Worm (Caenorhabditis elegans) whole organism, L4 larva: ENCODE measurements around the gene F58E6.13.

Source experiments
- F26F4.8 ChIP-seq: fragments of 200-800 bp; sonication (Bioruptor generic); conservative IDR thresholded peaks from 2 replicates; pipeline ENCODE4 v1.3.6; 2022; ENCODE audit warnings: missing genetic modification characterization, missing compliant biosample characterization
- F37D6.2 ChIP-seq: sonication (generic microtip); optimal IDR thresholded peaks from 2 replicates; lab custom pipeline; 2016; ENCODE audit warnings: mild to moderate bottlenecking, missing genetic modification characterization, missing compliant biosample characterization
- F44E2.7 ChIP-seq: fragments of 200-800 bp; sonication (Bioruptor generic); IDR thresholded peaks from 2 replicates; pipeline ENCODE4 v2.1.2; 2022; ENCODE audit warnings: missing genetic modification characterization, missing compliant biosample characterization
- R02D3.7 ChIP-seq: fragments of 150-350 bp; sonication (generic microtip); optimal IDR thresholded peaks from 3 replicates; lab custom pipeline; 2014; ENCODE audit warnings: missing biosample characterization, missing genetic modification characterization
- Y105C5A.15 ChIP-seq: fragments of 200-800 bp; sonication (Bioruptor generic); IDR thresholded peaks from 2 replicates; pipeline ENCODE4 v1.3.6; 2022; ENCODE audit warnings: missing genetic modification characterization, missing compliant biosample characterization
- Y48G9A.11 ChIP-seq: fragments of 200-800 bp; sonication (Bioruptor generic); IDR thresholded peaks from 2 replicates; pipeline ENCODE4 v1.3.6; 2022; ENCODE audit warnings: missing genetic modification reagents, missing genetic modification characterization, missing compliant biosample characterization
- Y5F2A.4 ChIP-seq: fragments of 200-800 bp; sonication (Bioruptor generic); optimal IDR thresholded peaks from 2 replicates; lab custom pipeline; 2018; ENCODE audit warnings: mild to moderate bottlenecking, missing genetic modification characterization, missing compliant biosample characterization
- Y75B8A.6 ChIP-seq: fragments of 200-800 bp; sonication (Bioruptor generic); IDR thresholded peaks from 2 replicates; pipeline ENCODE4 v1.3.6; 2022; ENCODE audit warnings: missing genetic modification reagents, missing genetic modification characterization, missing compliant biosample characterization
- ZK546.5 ChIP-seq, 2 experiments: sonication (generic microtip); optimal IDR thresholded peaks; 2 replicates each; lab custom pipeline; 2017; ENCODE audit warnings: missing biosample characterization in 2 of 2, missing genetic modification characterization in 2 of 2
- aha-1 ChIP-seq: fragments of 150-350 bp; peaks from one replicate; lab custom pipeline; 2014; ENCODE audit warnings: missing biosample characterization, missing genetic modification characterization
- ceh-20 ChIP-seq: fragments of 200-800 bp; sonication (Bioruptor generic); IDR thresholded peaks from 2 replicates; pipeline ENCODE4 v1.3.6; 2022; ENCODE audit warnings: missing genetic modification reagents, missing genetic modification characterization, missing compliant biosample characterization
- ceh-44 ChIP-seq: fragments of 200-800 bp; sonication (Bioruptor generic); IDR thresholded peaks from 2 replicates; pipeline ENCODE4 v1.3.6; 2022; ENCODE audit warnings: missing genetic modification reagents, missing genetic modification characterization, missing compliant biosample characterization
- ceh-62 ChIP-seq: sonication (generic microtip); optimal IDR thresholded peaks from 2 replicates; lab custom pipeline; 2017; ENCODE audit warnings: missing biosample characterization, missing genetic modification characterization
- ceh-82 ChIP-seq: sonication (generic microtip); optimal IDR thresholded peaks from 2 replicates; lab custom pipeline; 2017; ENCODE audit warnings: missing biosample characterization, missing genetic modification characterization
- ctbp-1 ChIP-seq: fragments of 200-800 bp; sonication (Bioruptor generic); IDR thresholded peaks from 2 replicates; pipeline ENCODE4 v1.3.6; 2022; ENCODE audit warnings: missing genetic modification reagents, missing genetic modification characterization, missing compliant biosample characterization
- daf-16 ChIP-seq, 3 experiments: sonication (generic microtip); optimal IDR thresholded peaks; 2 replicates each; lab custom pipeline; 2016 to 2017; ENCODE audit warnings: missing genetic modification characterization in 3 of 3, missing genetic modification reagents in 3 of 3, mild to moderate bottlenecking in 2 of 3, missing compliant biosample characterization in 2 of 3, missing biosample characterization in 1 of 3, moderate library complexity in 1 of 3
- dmd-6 ChIP-seq: fragments of 200-800 bp; sonication (Bioruptor generic); IDR thresholded peaks from 2 replicates; pipeline ENCODE4 v1.3.6; 2022; ENCODE audit warnings: missing genetic modification reagents, missing genetic modification characterization, missing compliant biosample characterization
- dmd-9 ChIP-seq: fragments of 200-800 bp; sonication (Bioruptor generic); IDR thresholded peaks from 2 replicates; pipeline ENCODE4 v1.3.6; 2022; ENCODE audit warnings: missing genetic modification reagents, missing genetic modification characterization, missing compliant biosample characterization
- duxl-1 ChIP-seq: sonication (generic microtip); optimal IDR thresholded peaks from 2 replicates; lab custom pipeline; 2016; ENCODE audit warnings: mild to moderate bottlenecking, missing genetic modification characterization, moderate library complexity, missing compliant biosample characterization; ENCODE audit not compliant: poor library complexity
- dve-1 ChIP-seq: sonication (generic microtip); optimal IDR thresholded peaks from 2 replicates; lab custom pipeline; 2017; ENCODE audit warnings: antibody characterized with exemption, mild to moderate bottlenecking, missing genetic modification characterization, missing compliant biosample characterization; ENCODE audit not compliant: insufficient read depth
- fos-1 ChIP-seq: fragments of 150-350 bp; optimal IDR thresholded peaks from 2 replicates; lab custom pipeline; 2014; ENCODE audit warnings: missing biosample characterization, missing genetic modification characterization
- gei-8 ChIP-seq: fragments of 200-800 bp; sonication (Bioruptor generic); optimal IDR thresholded peaks from 2 replicates; lab custom pipeline; 2018; ENCODE audit warnings: mild to moderate bottlenecking, missing genetic modification characterization, missing compliant biosample characterization
- hif-1 ChIP-seq, 2 experiments: sonication (generic microtip); optimal IDR thresholded peaks; 2 replicates each; lab custom pipeline; 2016 to 2017; ENCODE audit warnings: missing compliant biosample characterization in 2 of 2, missing genetic modification characterization in 2 of 2, missing genetic modification reagents in 2 of 2, missing genotype in 2 of 2, mild to moderate bottlenecking in 1 of 2
- hlh-11 ChIP-seq: fragments of 200-800 bp; sonication (Bioruptor generic); optimal IDR thresholded peaks from 2 replicates; lab custom pipeline; 2018; ENCODE audit warnings: mild to moderate bottlenecking, missing genetic modification characterization, missing compliant biosample characterization
- hlh-30 ChIP-seq: sonication (generic microtip); optimal IDR thresholded peaks from 2 replicates; lab custom pipeline; 2017; ENCODE audit warnings: antibody characterized with exemption, mild to moderate bottlenecking, missing genetic modification characterization, missing compliant biosample characterization; ENCODE audit not compliant: insufficient read depth
- hmg-1.1 ChIP-seq: fragments of 200-800 bp; sonication (Bioruptor generic); IDR thresholded peaks from 2 replicates; pipeline ENCODE4 v1.3.6; 2022; ENCODE audit warnings: missing genetic modification reagents, missing genetic modification characterization, missing compliant biosample characterization
- lim-7 ChIP-seq: fragments of 200-800 bp; sonication (Bioruptor generic); IDR thresholded peaks from 2 replicates; pipeline ENCODE4 v1.3.6; 2022; ENCODE audit warnings: missing genetic modification characterization, missing compliant biosample characterization
- lin-13 ChIP-seq: fragments of 150-350 bp; optimal IDR thresholded peaks from 2 replicates; lab custom pipeline; 2014; ENCODE audit warnings: missing biosample characterization, missing genetic modification reagents, missing genetic modification characterization
- lin-39 ChIP-seq: fragments of 150-350 bp; optimal IDR thresholded peaks from 2 replicates; lab custom pipeline; 2014; ENCODE audit warnings: missing biosample characterization, missing genetic modification reagents, missing genetic modification characterization
- lir-3 ChIP-seq: sonication (generic microtip); optimal IDR thresholded peaks from 2 replicates; lab custom pipeline; 2016; ENCODE audit warnings: mild to moderate bottlenecking, missing genetic modification characterization, missing compliant biosample characterization
- lsy-2 ChIP-seq, 2 experiments: fragments of 150-350 bp in 1 of 2; sonication (generic microtip) in 1 of 2; optimal IDR thresholded peaks; 2 replicates each; lab custom pipeline; 2014 to 2017; ENCODE audit warnings: missing biosample characterization in 2 of 2, missing genetic modification characterization in 2 of 2
- madf-5 ChIP-seq, 2 experiments: fragments of 200-800 bp; sonication (Bioruptor generic); IDR thresholded peaks; 2 replicates each; pipeline ENCODE4 v1.3.6; 2022; ENCODE audit warnings: missing compliant biosample characterization in 2 of 2, missing genetic modification characterization in 2 of 2
- madf-9 ChIP-seq: fragments of 200-800 bp; sonication (Bioruptor generic); conservative IDR thresholded peaks from 2 replicates; pipeline ENCODE4 v1.3.6; 2022; ENCODE audit warnings: missing genetic modification reagents, missing genetic modification characterization, missing compliant biosample characterization
- mdl-1 ChIP-seq, 2 experiments: fragments of 150-350 bp in 1 of 2; sonication (generic microtip) in 1 of 2; optimal IDR thresholded peaks; 2 replicates each; lab custom pipeline; 2014 to 2017; ENCODE audit warnings: missing biosample characterization in 2 of 2, missing genetic modification characterization in 2 of 2
- mes-2 ChIP-seq: sonication (generic microtip); optimal IDR thresholded peaks from 2 replicates; lab custom pipeline; 2016; ENCODE audit warnings: missing genotype, mild to moderate bottlenecking, missing genetic modification characterization, missing compliant biosample characterization; ENCODE audit not compliant: poor library complexity, severe bottlenecking
- mxl-3 ChIP-seq: fragments of 200-800 bp; sonication (Bioruptor generic); optimal IDR thresholded peaks from 2 replicates; lab custom pipeline; 2018; ENCODE audit warnings: mild to moderate bottlenecking, missing genetic modification characterization, missing compliant biosample characterization
- nhr-102 ChIP-seq: sonication (generic microtip); optimal IDR thresholded peaks from 2 replicates; lab custom pipeline; 2016; ENCODE audit warnings: mild to moderate bottlenecking, missing genetic modification characterization, moderate library complexity, missing compliant biosample characterization
- nhr-25 ChIP-seq: sonication (generic microtip); optimal IDR thresholded peaks from 2 replicates; lab custom pipeline; 2017; ENCODE audit warnings: missing genetic modification characterization, mild to moderate bottlenecking, missing compliant biosample characterization, antibody characterized with exemption, moderate library complexity, borderline replicate concordance; ENCODE audit not compliant: insufficient read depth
- nhr-28 ChIP-seq: fragments of 150-350 bp; optimal IDR thresholded peaks from 2 replicates; lab custom pipeline; 2014; ENCODE audit warnings: missing biosample characterization, missing genetic modification characterization
- nhr-48 ChIP-seq: sonication (generic microtip); optimal IDR thresholded peaks from 2 replicates; lab custom pipeline; 2016; ENCODE audit warnings: mild to moderate bottlenecking, missing genetic modification characterization, missing compliant biosample characterization
- nhr-76 ChIP-seq: fragments of 150-350 bp; optimal IDR thresholded peaks from 2 replicates; lab custom pipeline; 2014; ENCODE audit warnings: missing biosample characterization, missing genetic modification characterization
- set-16 ChIP-seq: fragments of 200-800 bp; sonication (Bioruptor generic); IDR thresholded peaks from 2 replicates; pipeline ENCODE4 v1.3.6; 2022; ENCODE audit warnings: missing genetic modification reagents, missing genetic modification characterization, missing compliant biosample characterization
- skn-1 ChIP-seq: fragments of 150-350 bp; optimal IDR thresholded peaks from 2 replicates; lab custom pipeline; 2014; ENCODE audit warnings: missing biosample characterization, missing genetic modification characterization
- spr-1 ChIP-seq: sonication (generic microtip); optimal IDR thresholded peaks from 2 replicates; lab custom pipeline; 2016; ENCODE audit warnings: mild to moderate bottlenecking, missing genetic modification characterization, missing compliant biosample characterization
- tra-1 ChIP-seq: fragments of 200-800 bp; sonication (Bioruptor generic); IDR thresholded peaks from 2 replicates; pipeline ENCODE4 v1.3.6; 2022; ENCODE audit warnings: missing genetic modification reagents, missing genetic modification characterization, missing compliant biosample characterization
- zfp-3 ChIP-seq: fragments of 200-800 bp; sonication (Bioruptor generic); conservative IDR thresholded peaks from 2 replicates; pipeline ENCODE4 v1.3.6; 2022; ENCODE audit warnings: missing genetic modification reagents, missing genetic modification characterization, missing compliant biosample characterization
- ztf-11 ChIP-seq: fragments of 150-350 bp; optimal IDR thresholded peaks from 2 replicates; lab custom pipeline; 2014; ENCODE audit warnings: missing biosample characterization, missing genetic modification characterization
- ztf-7 ChIP-seq: fragments of 150-350 bp; optimal IDR thresholded peaks from 2 replicates; lab custom pipeline; 2014; ENCODE audit warnings: missing biosample characterization, missing genetic modification characterization

Gene F58E6.13

ce11 chrV:9733920-9734454 is 11.0 kb upstream of the F58E6.13 start, which contains the start of gene cal-7 (continued):
- TF ChIP-seq set-16 (GFP tag; lab: Robert Waterston, UW) (no peak), aha-1 (tag; lab: Kevin White, UChicago) (peak; percentile 0), Y75B8A.6 (GFP tag; lab: Robert Waterston, UW) (no peak), ZK546.5 (tag; optimal IDR thresholded peaks at IDR 0.05; lab: Kevin White, UChicago) (no peak), dve-1 (peak; percentile 43), lin-39 (tag; lab: Kevin White, UChicago) (no peak), hlh-11 (tag; lab: Kevin White, UChicago) (no peak), Y5F2A.4 (GFP tag; lab: Kevin White, UChicago) (peak; percentile 15), F37D6.2 (tag; lab: Kevin White, UChicago) (no peak), nhr-25 (no peak), lim-7 (GFP tag; lab: Robert Waterston, UW) (no peak), mes-2 (no peak), ctbp-1 (GFP tag; lab: Robert Waterston, UW) (no peak), zfp-3 (0 out of 2 replicates have a peak, but pooled peaks have one; percentile 42), nhr-76 (tag; lab: Kevin White, UChicago) (no peak), dmd-9 (GFP tag; lab: Robert Waterston, UW) (no peak), duxl-1 (tag; lab: Kevin White, UChicago) (no peak), hif-1 (tag; optimal IDR thresholded peaks at IDR 0.05; lab: Kevin White, UChicago) (no peak), nhr-102 (tag; lab: Kevin White, UChicago) (peak; percentile 48), mdl-1 (tag; optimal IDR thresholded peaks at IDR 0.05; lab: Kevin White, UChicago) (no peak), skn-1 (tag; lab: Kevin White, UChicago) (no peak), dmd-6 (GFP tag; lab: Robert Waterston, UW) (no peak), ceh-20 (GFP tag; lab: Robert Waterston, UW) (no peak), R02D3.7 (tag; lab: Kevin White, UChicago) (no peak), lin-13 (GFP tag; lab: Kevin White, UChicago) (no peak), Y105C5A.15 (no peak), Y48G9A.11 (GFP tag; lab: Robert Waterston, UW) (no peak; the same call in 1 of the 2 replicates)

DNA sequence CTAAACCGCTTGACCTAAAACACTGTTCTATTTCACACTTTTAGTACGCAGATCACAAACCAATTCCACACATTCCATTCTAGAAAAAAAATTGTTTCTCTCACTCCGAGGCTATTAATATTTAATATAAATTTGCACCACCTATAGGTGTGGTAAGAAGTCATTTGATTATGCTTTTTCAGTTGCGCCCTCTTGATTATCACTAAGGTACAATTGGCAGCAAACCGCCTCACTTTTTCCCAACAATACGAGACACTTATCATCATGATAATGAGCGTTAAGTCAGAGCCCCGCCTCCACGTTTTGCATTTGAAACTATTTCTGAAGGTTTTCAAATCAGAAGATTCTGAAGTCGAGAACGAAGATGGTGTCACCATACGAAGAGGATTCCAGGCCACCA is 7.7 kb upstream of the F58E6.13 start, which contains the start of gene aqp-4:
TSS of gene aqp-4 (plus strand) at position 270 of the 400 bp plus-strand sequence.
- no peak for TF ChIP-seq nhr-48 (tag; lab: Kevin White, UChicago)
- no peak for TF ChIP-seq ceh-62
- no peak for TF ChIP-seq hmg-1.1 (GFP tag; lab: Robert Waterston, UW)
- TF ChIP-seq nhr-25 = no peak
- no peak for TF ChIP-seq Y5F2A.4 (GFP tag; lab: Kevin White, UChicago)
- TF ChIP-seq lin-39 (tag; lab: Kevin White, UChicago) = no peak
- peak; percentile 6 for TF ChIP-seq hlh-30 (tag; lab: Kevin White, UChicago)
- TF ChIP-seq fos-1 = no peak
- TF ChIP-seq set-16 (GFP tag; lab: Robert Waterston, UW) = no peak
- TF ChIP-seq F44E2.7 (GFP tag; lab: Robert Waterston, UW) = no peak
- TF ChIP-seq ceh-44 (GFP tag; lab: Robert Waterston, UW) = no peak
- no peak for TF ChIP-seq ceh-82 (tag; lab: Kevin White, UChicago)
- no peak for TF ChIP-seq gei-8 (GFP tag; lab: Kevin White, UChicago)
- peak; percentile 47 for TF ChIP-seq nhr-28 (tag; lab: Kevin White, UChicago)
- TF ChIP-seq Y105C5A.15 = no peak
- TF ChIP-seq madf-9 (GFP tag; lab: Robert Waterston, UW) = no peak
- no peak for TF ChIP-seq hif-1 (tag; optimal IDR thresholded peaks at IDR 0.05; lab: Kevin White, UChicago)
- no peak for TF ChIP-seq lsy-2 (tag; optimal IDR thresholded peaks at IDR 0.05; lab: Kevin White, UChicago)
- TF ChIP-seq R02D3.7 (tag; lab: Kevin White, UChicago) = no peak
- no peak for TF ChIP-seq mxl-3 (GFP tag; lab: Kevin White, UChicago)
- no peak for TF ChIP-seq ztf-11
- no peak for TF ChIP-seq F26F4.8
- TF ChIP-seq madf-5 (GFP tag; IDR thresholded peaks at IDR 0.05; lab: Robert Waterston, UW) = no peak
- TF ChIP-seq spr-1 (tag; lab: Kevin White, UChicago) = no peak
- TF ChIP-seq ztf-7 (tag; lab: Kevin White, UChicago) = no peak
- no peak for TF ChIP-seq lir-3
- no peak for TF ChIP-seq daf-16 (GFP tag; optimal IDR thresholded peaks at IDR 0.05; lab: Kevin White, UChicago)
- peak; percentile 28 for TF ChIP-seq daf-16 (tag; optimal IDR thresholded peaks at IDR 0.05; lab: Kevin White, UChicago)
- peak; percentile 43; the same call in 1 of the 2 replicates for TF ChIP-seq dmd-6 (GFP tag; lab: Robert Waterston, UW)
- TF ChIP-seq tra-1 = no peak
